Fruit fly (Drosophila melanogaster) whole organism, prepupa: ENCODE results near the gene Ask1.

ENCODE experiments used
- Blimp-1 ChIP-seq: fragments of 200-800 bp; sonication (Bioruptor generic); optimal IDR thresholded peaks from 3 replicates; lab custom pipeline; 2017; ENCODE audit warnings: missing biosample characterization, missing genetic modification characterization, mild to moderate bottlenecking, moderate library complexity, missing genetic modification reagents
- CG1621 ChIP-seq: fragments of 200-800 bp; sonication (Bioruptor generic); optimal IDR thresholded peaks from 3 replicates; lab custom pipeline; 2018; ENCODE audit warnings: missing biosample characterization, mild to moderate bottlenecking, missing genetic modification characterization
- CG16779 ChIP-seq: fragments of 200-800 bp; sonication (Bioruptor generic); optimal IDR thresholded peaks from 3 replicates; lab custom pipeline; 2017; ENCODE audit warnings: missing biosample characterization, mild to moderate bottlenecking, missing genetic modification characterization
- CG6792 ChIP-seq: fragments of 200-800 bp; sonication (Bioruptor generic); optimal IDR thresholded peaks from 3 replicates; lab custom pipeline; 2016; ENCODE audit warnings: missing biosample characterization, missing genetic modification characterization
- CG6854 ChIP-seq: fragments of 200-800 bp; sonication (Bioruptor generic); optimal IDR thresholded peaks from 2 replicates; lab custom pipeline; 2017; ENCODE audit warnings: missing biosample characterization, mild to moderate bottlenecking, missing genetic modification characterization
- CG8119 ChIP-seq: fragments of 200-800 bp; sonication (Bioruptor generic); IDR thresholded peaks from 3 replicates; pipeline ENCODE4 v1.3.6; 2022; ENCODE audit warnings: missing biosample characterization, missing genetic modification characterization
- Gug ChIP-seq: fragments of 200-800 bp; sonication (Bioruptor generic); IDR thresholded peaks from 2 replicates; pipeline ENCODE4 v1.3.6; 2022; ENCODE audit warnings: missing biosample characterization, missing genetic modification characterization
- OdsH ChIP-seq: fragments of 200-800 bp; sonication (Bioruptor generic); optimal IDR thresholded peaks from 3 replicates; lab custom pipeline; 2016; ENCODE audit warnings: missing biosample characterization, missing genetic modification characterization
- ss ChIP-seq, 2 experiments: fragments of 200-800 bp; sonication (Bioruptor generic); optimal IDR thresholded peaks; 2 replicates in 1 of 2; 3 replicates in 1 of 2; lab custom pipeline; 2017 to 2018; ENCODE audit warnings: mild to moderate bottlenecking in 2 of 2, missing biosample characterization in 2 of 2, missing genetic modification characterization in 2 of 2, moderate library complexity in 1 of 2

- TF ChIP-seq ss (GFP tag; optimal IDR thresholded peaks at IDR 0.05; lab: Kevin White, UChicago) = no peak
- TF ChIP-seq CG16779 = no peak
- TF ChIP-seq CG8119 = peak; percentile 58
- TF ChIP-seq CG6854 (GFP tag; lab: Kevin White, UChicago) = no peak
- peak; percentile 21 for TF ChIP-seq OdsH (GFP tag; lab: Kevin White, UChicago)
- TF ChIP-seq Blimp-1 = no peak
- TF ChIP-seq Gug (GFP tag; lab: Robert Waterston, UW) = no peak
- TF ChIP-seq CG6792 (GFP tag; lab: Kevin White, UChicago) = no peak
- TF ChIP-seq CG1621 (tag; lab: Kevin White, UChicago) = no peak
Measured at dm6 chr3R:19892046-19892445, 12.5 kb downstream of the Ask1 start.
